Worm (Caenorhabditis elegans): ENCODE data around the gene pssy-1.

The pssy-1 gene

ce11 chrX:9988884-9989283 is 23.5 kb downstream of the pssy-1 start:
- TF ChIP-seq ztf-11 (tag; optimal IDR thresholded peaks at IDR 0.05) (no peak), mep-1 (tag; optimal IDR thresholded peaks at IDR 0.05) (no peak), nhr-11 (tag; optimal IDR thresholded peaks at IDR 0.05) (no peak), unc-86 (tag; optimal IDR thresholded peaks at IDR 0.05) (no peak), nhr-237 (tag; optimal IDR thresholded peaks at IDR 0.05) (no peak), fkh-8 (tag; optimal IDR thresholded peaks at IDR 0.05) (no peak), lin-14 (GFP tag; optimal IDR thresholded peaks at IDR 0.05) (peak; percentile 6)

DNA sequence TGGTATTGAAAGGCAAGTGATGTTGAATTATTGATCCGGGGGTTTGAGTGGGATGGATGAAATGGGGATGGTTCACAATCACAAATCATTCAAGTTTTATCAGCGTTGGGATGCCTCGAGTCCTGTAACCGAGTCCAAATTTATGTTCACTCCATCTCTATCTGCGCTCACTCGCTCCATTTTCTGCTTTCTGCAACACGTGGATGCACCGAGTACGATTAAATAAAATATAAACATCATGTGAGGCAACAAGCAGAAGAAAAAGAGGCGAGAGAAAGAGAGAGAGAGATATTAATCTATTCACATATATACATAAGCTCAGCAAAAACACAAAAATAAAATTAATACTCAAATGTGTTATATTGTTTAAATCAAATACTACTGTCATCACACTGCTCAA is 27.7 kb downstream of the pssy-1 start:
- TF ChIP-seq F16B12.6 (tag; optimal IDR thresholded peaks at IDR 0.05) (no peak), mdl-1 (tag; optimal IDR thresholded peaks at IDR 0.05) (no peak), elt-2 (tag; optimal IDR thresholded peaks at IDR 0.05) (peak; percentile 70), lin-13 (GFP tag; optimal IDR thresholded peaks at IDR 0.05) (no peak), lin-35 (GFP tag; optimal IDR thresholded peaks at IDR 0.05) (peak in 1 of 2 experiments; percentile 34), mab-9 (GFP tag; IDR thresholded peaks at IDR 0.05) (no peak), snu-23 (GFP tag; optimal IDR thresholded peaks at IDR 0.05) (peak; percentile 1), zip-4 (GFP tag; optimal IDR thresholded peaks at IDR 0.05) (no peak), fkh-10 (GFP tag; optimal IDR thresholded peaks at IDR 0.05) (no peak), nhr-47 (tag; optimal IDR thresholded peaks at IDR 0.05) (peak; percentile 5), ama-1 (optimal IDR thresholded peaks at IDR 0.05) (no peak), lin-14 (GFP tag; optimal IDR thresholded peaks at IDR 0.05) (peak; percentile 36), mef-2 (tag; optimal IDR thresholded peaks at IDR 0.05) (no peak), jun-1 (tag; optimal IDR thresholded peaks at IDR 0.05) (no peak), fos-1 (tag; optimal IDR thresholded peaks at IDR 0.05) (no peak), blmp-1 (tag; optimal IDR thresholded peaks at IDR 0.05) (no peak), unc-86 (tag; optimal IDR thresholded peaks at IDR 0.05) (no peak), lir-3 (tag; optimal IDR thresholded peaks at IDR 0.05; ENCODE audit: poor library complexity) (no peak), nhr-85 (tag) (no peak), nhr-20 (tag; optimal IDR thresholded peaks at IDR 0.05) (peak; percentile 34), mep-1 (tag; optimal IDR thresholded peaks at IDR 0.05) (no peak), hlh-17 (GFP tag; optimal IDR thresholded peaks at IDR 0.05; ENCODE audit: borderline replicate concordance) (no peak), nhr-71 (tag; optimal IDR thresholded peaks at IDR 0.05) (peak; percentile 5)

ce11 chrX:9997344-9997743 is 32.0 kb downstream of the pssy-1 start:
- TF ChIP-seq elt-2 (tag; optimal IDR thresholded peaks at IDR 0.05) (no peak), C16A3.4 (tag; optimal IDR thresholded peaks at IDR 0.05) (no peak), ceh-8 (GFP tag; optimal IDR thresholded peaks at IDR 0.05) (no peak), unc-62 (GFP tag; optimal IDR thresholded peaks at IDR 0.05) (no peak), nhr-11 (tag; optimal IDR thresholded peaks at IDR 0.05) (no peak), rnt-1 (tag; optimal IDR thresholded peaks at IDR 0.05) (no peak), mep-1 (tag; optimal IDR thresholded peaks at IDR 0.05) (no peak), unc-30 (tag; optimal IDR thresholded peaks at IDR 0.05) (no peak), nhr-12 (tag; optimal IDR thresholded peaks at IDR 0.05) (no peak), nhr-84 (tag; optimal IDR thresholded peaks at IDR 0.05) (no peak), tlp-1 (tag; optimal IDR thresholded peaks at IDR 0.05) (no peak), ztf-11 (tag; optimal IDR thresholded peaks at IDR 0.05) (no peak)

DNA sequence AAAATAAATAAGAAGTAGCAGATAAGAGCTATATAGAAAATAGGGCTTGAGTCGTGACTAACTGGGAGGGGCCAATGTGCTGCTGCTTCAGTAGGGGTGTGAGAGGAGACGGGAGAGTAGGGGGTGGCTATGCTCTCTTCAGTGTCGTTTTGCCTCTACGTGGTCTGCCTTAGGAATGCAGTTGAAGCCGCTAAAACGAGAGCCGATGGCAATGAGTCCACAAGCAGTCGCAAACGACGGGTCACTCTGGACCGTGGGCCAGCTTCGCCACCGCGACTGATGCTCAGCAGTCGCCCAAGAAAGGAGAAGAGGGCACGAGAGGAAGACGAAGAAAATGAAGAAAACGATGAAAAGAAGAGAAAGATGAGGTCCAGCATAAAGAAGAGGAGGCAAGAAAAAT is 33.8 kb downstream of the pssy-1 start, which contains the start of gene grk-1:
Gene grk-1, minus strand, starts transcription at position 17 of the 400 bp plus-strand sequence.
- TF ChIP-seq skn-1 (tag; optimal IDR thresholded peaks at IDR 0.05) (no peak), pqm-1 (tag; optimal IDR thresholded peaks at IDR 0.05) (no peak), lin-39 (tag; optimal IDR thresholded peaks at IDR 0.05) (no peak), pag-3 (tag; optimal IDR thresholded peaks at IDR 0.05; ENCODE audit: borderline replicate concordance, insufficient read depth) (no peak), ceh-8 (GFP tag; optimal IDR thresholded peaks at IDR 0.05) (no peak), dsc-1 (tag; optimal IDR thresholded peaks at IDR 0.05) (peak; percentile 50), fos-1 (tag; optimal IDR thresholded peaks at IDR 0.05) (no peak), fkh-10 (GFP tag; optimal IDR thresholded peaks at IDR 0.05) (peak; percentile 55), nhr-47 (tag; optimal IDR thresholded peaks at IDR 0.05) (peak; percentile 26), blmp-1 (tag; optimal IDR thresholded peaks at IDR 0.05) (no peak), ztf-4 (tag; optimal IDR thresholded peaks at IDR 0.05) (no peak), egl-13 (tag; optimal IDR thresholded peaks at IDR 0.05) (peak; percentile 23), sptf-1 (tag; optimal IDR thresholded peaks at IDR 0.05) (no peak), ets-5 (GFP tag; IDR thresholded peaks at IDR 0.05) (no peak), nhr-84 (tag; optimal IDR thresholded peaks at IDR 0.05) (no peak), nhr-12 (tag; optimal IDR thresholded peaks at IDR 0.05) (no peak), unc-86 (tag; optimal IDR thresholded peaks at IDR 0.05) (peak; percentile 40), xbp-1 (tag; optimal IDR thresholded peaks at IDR 0.05) (no peak), swsn-7 (tag; optimal IDR thresholded peaks at IDR 0.05) (peak; percentile 50), C16A3.4 (tag; optimal IDR thresholded peaks at IDR 0.05) (no peak), nhr-77 (tag; optimal IDR thresholded peaks at IDR 0.05) (no peak), tbx-2 (tag; optimal IDR thresholded peaks at IDR 0.05) (no peak), snu-23 (GFP tag; optimal IDR thresholded peaks at IDR 0.05) (peak; percentile 10)

Data from whole organism, L1 larva.